Fruit fly (Drosophila melanogaster) whole organism, embryonic: ENCODE measurements around the gene CG4025.

Source experiments
- Awh ChIP-seq: fragments of 200-800 bp; sonication (Bioruptor generic); IDR thresholded peaks from 2 replicates; pipeline ENCODE4, ENCODE4 v1.3.6; 2022; ENCODE audit warnings: missing biosample characterization, missing genetic modification characterization
- Blimp-1 ChIP-seq: fragments of 200-800 bp; sonication (Bioruptor generic); optimal IDR thresholded peaks from 3 replicates; lab custom pipeline; 2018; ENCODE audit warnings: missing biosample characterization, missing genetic modification characterization, mild to moderate bottlenecking, moderate library complexity, missing genetic modification reagents
- CG10543 ChIP-seq: fragments of 200-800 bp; sonication (Bioruptor generic); optimal IDR thresholded peaks from 3 replicates; lab custom pipeline; 2017; ENCODE audit warnings: missing biosample characterization, mild to moderate bottlenecking, missing genetic modification characterization, moderate library complexity
- CG11093 ChIP-seq: fragments of 200-800 bp; sonication (Bioruptor generic); IDR thresholded peaks from 3 replicates; pipeline ENCODE4 v1.3.6; 2022; ENCODE audit warnings: missing biosample characterization, missing genetic modification characterization
- CG11504 ChIP-seq: fragments of 200-800 bp; sonication (Bioruptor generic); optimal IDR thresholded peaks from 3 replicates; lab custom pipeline; 2019; ENCODE audit warnings: missing biosample characterization, mild to moderate bottlenecking, missing genetic modification characterization, moderate library complexity
- CG11723 ChIP-seq: fragments of 200-800 bp; sonication (Bioruptor generic); optimal IDR thresholded peaks from 2 replicates; lab custom pipeline; 2017; ENCODE audit warnings: missing biosample characterization, mild to moderate bottlenecking, missing genetic modification characterization
- CG13424 ChIP-seq: fragments of 200-800 bp; sonication (Bioruptor generic); optimal IDR thresholded peaks from 2 replicates; lab custom pipeline; 2019; ENCODE audit warnings: missing biosample characterization, mild to moderate bottlenecking, missing genetic modification characterization, moderate library complexity
- CG15011 ChIP-seq: fragments of 200-800 bp; sonication (Bioruptor generic); optimal IDR thresholded peaks from 3 replicates; lab custom pipeline; 2018; ENCODE audit warnings: missing biosample characterization, mild to moderate bottlenecking, missing genetic modification characterization
- CG15269 ChIP-seq: fragments of 200-800 bp; sonication (Bioruptor generic); optimal IDR thresholded peaks from 2 replicates; lab custom pipeline; 2018; ENCODE audit warnings: missing biosample characterization, mild to moderate bottlenecking, missing genetic modification characterization, moderate library complexity
- CG2678 ChIP-seq: fragments of 200-800 bp; sonication (Bioruptor generic); optimal IDR thresholded peaks from 3 replicates; lab custom pipeline; 2019; ENCODE audit warnings: missing biosample characterization, mild to moderate bottlenecking, missing genetic modification characterization, moderate library complexity
- CG31441 ChIP-seq: fragments of 200-800 bp; sonication (Bioruptor generic); IDR thresholded peaks from 2 replicates; pipeline ENCODE4 v1.3.6; 2022; ENCODE audit warnings: missing biosample characterization, missing genetic modification characterization
- CG4360 ChIP-seq: fragments of 200-800 bp; sonication (Bioruptor generic); IDR thresholded peaks from 2 replicates; pipeline ENCODE4 v1.3.6; 2022; ENCODE audit warnings: missing biosample characterization, missing genetic modification characterization
- CG7357 ChIP-seq: fragments of 200-800 bp; sonication (Bioruptor generic); IDR thresholded peaks from 3 replicates; pipeline ENCODE4 v1.3.6; 2022; ENCODE audit warnings: missing biosample characterization, missing genetic modification characterization
- CG7963 ChIP-seq: fragments of 200-800 bp; sonication (Bioruptor generic); IDR thresholded peaks from 3 replicates; pipeline ENCODE4 v1.3.6; 2022; ENCODE audit warnings: missing biosample characterization, missing genetic modification characterization; ENCODE audit not compliant: partially characterized antibody
- CG9727 ChIP-seq: fragments of 200-800 bp; sonication (Bioruptor generic); optimal IDR thresholded peaks from 3 replicates; lab custom pipeline; 2017; ENCODE audit warnings: missing biosample characterization, mild to moderate bottlenecking, missing genetic modification characterization
- D19A ChIP-seq: fragments of 200-800 bp; optimal IDR thresholded peaks from 3 replicates; lab custom pipeline; 2019; ENCODE audit warnings: missing biosample characterization, mild to moderate bottlenecking, missing genetic modification characterization, moderate library complexity
- Dek ChIP-seq: fragments of 200-800 bp; sonication (Bioruptor generic); optimal IDR thresholded peaks from 3 replicates; lab custom pipeline; 2019; ENCODE audit warnings: missing biosample characterization, mild to moderate bottlenecking, missing genetic modification characterization, moderate library complexity
- Dp ChIP-seq: fragments of 200-800 bp; sonication (Bioruptor generic); optimal IDR thresholded peaks from 2 replicates; lab custom pipeline; 2018; ENCODE audit warnings: missing biosample characterization, mild to moderate bottlenecking, missing genetic modification characterization, moderate library complexity
- Drgx ChIP-seq: fragments of 200-800 bp; sonication (Bioruptor generic); IDR thresholded peaks from 2 replicates; pipeline ENCODE4 v1.3.6; 2022; ENCODE audit warnings: missing biosample characterization, missing genetic modification characterization
- E2f1 ChIP-seq: fragments of 200-800 bp; sonication (Bioruptor generic); IDR thresholded peaks from 2 replicates; pipeline ENCODE4 v1.3.6; 2022; ENCODE audit warnings: missing biosample characterization, missing genetic modification characterization
- H15 ChIP-seq: fragments of 200-800 bp; sonication (Bioruptor generic); IDR thresholded peaks from 3 replicates; pipeline ENCODE4 v1.3.6; 2022; ENCODE audit warnings: missing biosample characterization, missing genetic modification characterization
- HLH54F ChIP-seq: fragments of 200-800 bp; sonication (Bioruptor generic); optimal IDR thresholded peaks from 3 replicates; lab custom pipeline; 2016; ENCODE audit warnings: missing biosample characterization, missing genetic modification characterization
- Hand ChIP-seq: fragments of 200-800 bp; sonication (Bioruptor generic); optimal IDR thresholded peaks from 2 replicates; lab custom pipeline; 2017; ENCODE audit warnings: mild to moderate bottlenecking, missing biosample characterization, missing genetic modification reagents, missing genetic modification characterization
- Hr39 ChIP-seq: fragments of >200 bp; optimal IDR thresholded peaks from 2 replicates; lab custom pipeline; 2017
- Hr51 ChIP-seq, 2 experiments: fragments of 200-800 bp; sonication (Bioruptor generic); optimal IDR thresholded peaks; 2 replicates in 1 of 2; 3 replicates in 1 of 2; lab custom pipeline; 2016 to 2018; ENCODE audit warnings: missing biosample characterization in 2 of 2, missing genetic modification characterization in 2 of 2, mild to moderate bottlenecking in 1 of 2, moderate library complexity in 1 of 2
- Hr78 ChIP-seq, 2 experiments: fragments of 200-800 bp in 1 of 2; fragments of >200 bp in 1 of 2; sonication (Bioruptor generic) in 1 of 2; optimal IDR thresholded peaks; 2 replicates each; lab custom pipeline; 2017 to 2019; ENCODE audit warnings: missing biosample characterization in 2 of 2, missing genetic modification characterization in 2 of 2, mild to moderate bottlenecking in 1 of 2, moderate library complexity in 1 of 2
- Six4 ChIP-seq: fragments of 200-800 bp; sonication (Bioruptor generic); optimal IDR thresholded peaks from 2 replicates; lab custom pipeline; 2016; ENCODE audit warnings: missing biosample characterization, missing genetic modification characterization
- Trl ChIP-seq, 3 experiments: fragments of >200 bp in 2 of 3; fragments of 200-800 bp in 1 of 3; sonication (Bioruptor generic) in 1 of 3; optimal IDR thresholded peaks; 2 replicates in 1 of 3; 3 replicates in 2 of 3; lab custom pipeline; 2016 to 2017; ENCODE audit warnings: missing biosample characterization in 1 of 3, missing genetic modification characterization in 1 of 3
- bab2 ChIP-seq: fragments of 200-800 bp; sonication (Bioruptor generic); optimal IDR thresholded peaks from 2 replicates; lab custom pipeline; 2016; ENCODE audit warnings: missing biosample characterization, missing genetic modification characterization
- bcd ChIP-seq: fragments of 200-800 bp; sonication (Bioruptor generic); optimal IDR thresholded peaks from 2 replicates; lab custom pipeline; 2017; ENCODE audit warnings: missing biosample characterization, mild to moderate bottlenecking, missing genetic modification characterization
- cas ChIP-seq: fragments of 200-800 bp; sonication (Bioruptor generic); IDR thresholded peaks from 2 replicates; pipeline ENCODE4 v1.3.6; 2022; ENCODE audit warnings: missing biosample characterization, missing genetic modification characterization
- chif ChIP-seq, 2 experiments: fragments of 200-800 bp; sonication (Bioruptor generic); optimal IDR thresholded peaks; 3 replicates each; lab custom pipeline; 2016; ENCODE audit warnings: missing biosample characterization in 2 of 2, missing genetic modification characterization in 2 of 2
- her ChIP-seq: fragments of 200-800 bp; sonication (Bioruptor generic); optimal IDR thresholded peaks from 2 replicates; lab custom pipeline; 2016; ENCODE audit warnings: missing biosample characterization, missing genetic modification characterization
- jing ChIP-seq: fragments of 200-800 bp; sonication (Bioruptor generic); optimal IDR thresholded peaks from 2 replicates; lab custom pipeline; 2018; ENCODE audit warnings: missing biosample characterization, mild to moderate bottlenecking, missing genetic modification characterization
- jumu ChIP-seq: fragments of 200-800 bp; sonication (Bioruptor generic); optimal IDR thresholded peaks from 3 replicates; lab custom pipeline; 2016; ENCODE audit warnings: missing biosample characterization, missing genetic modification characterization
- kay ChIP-seq: fragments of 200-800 bp; sonication (Bioruptor generic); optimal IDR thresholded peaks from 2 replicates; lab custom pipeline; 2016; ENCODE audit warnings: missing biosample characterization, missing genetic modification characterization
- knrl ChIP-seq: fragments of 200-800 bp; sonication (Bioruptor generic); IDR thresholded peaks from 3 replicates; pipeline ENCODE4 v1.3.6; 2022; ENCODE audit warnings: missing biosample characterization, missing genetic modification characterization; ENCODE audit not compliant: partially characterized antibody
- lbe ChIP-seq: fragments of 200-800 bp; sonication (Bioruptor generic); optimal IDR thresholded peaks from 2 replicates; lab custom pipeline; 2016; ENCODE audit warnings: missing biosample characterization, mild to moderate bottlenecking, missing genetic modification characterization
- maf-S ChIP-seq: fragments of 200-800 bp; sonication (Bioruptor generic); optimal IDR thresholded peaks from 2 replicates; lab custom pipeline; 2016; ENCODE audit warnings: missing biosample characterization, missing genetic modification characterization
- odd ChIP-seq: fragments of 200-800 bp; sonication (Bioruptor generic); optimal IDR thresholded peaks from 2 replicates; lab custom pipeline; 2017; ENCODE audit warnings: missing biosample characterization, mild to moderate bottlenecking, missing genetic modification characterization
- ranshi ChIP-seq: fragments of 200-800 bp; sonication (Bioruptor generic); IDR thresholded peaks from 2 replicates; pipeline ENCODE4 v1.3.6; 2022; ENCODE audit warnings: missing biosample characterization, missing genetic modification characterization
- salm ChIP-seq: fragments of 200-800 bp; sonication (Bioruptor generic); optimal IDR thresholded peaks from 2 replicates; lab custom pipeline; 2018; ENCODE audit warnings: missing biosample characterization, mild to moderate bottlenecking, missing genetic modification characterization
- schlank ChIP-seq: fragments of 200-800 bp; sonication (Bioruptor generic); optimal IDR thresholded peaks from 2 replicates; lab custom pipeline; 2018; ENCODE audit warnings: missing biosample characterization, mild to moderate bottlenecking, missing genetic modification characterization
- sisA ChIP-seq: fragments of 200-800 bp; sonication (Bioruptor generic); IDR thresholded peaks from 2 replicates; pipeline ENCODE4 v1.3.6; 2022; ENCODE audit warnings: missing biosample characterization, missing genetic modification characterization
- sob ChIP-seq: fragments of 200-800 bp; sonication (Bioruptor generic); IDR thresholded peaks from 2 replicates; pipeline ENCODE4 v1.3.6; 2022; ENCODE audit warnings: missing biosample characterization, missing genetic modification characterization
- trem ChIP-seq: fragments of 200-800 bp; optimal IDR thresholded peaks from 3 replicates; lab custom pipeline; 2019; ENCODE audit warnings: missing biosample characterization, mild to moderate bottlenecking, missing genetic modification characterization, moderate library complexity
- trh ChIP-seq: fragments of 200-800 bp; sonication (Bioruptor generic); optimal IDR thresholded peaks from 2 replicates; lab custom pipeline; 2016; ENCODE audit warnings: missing biosample characterization, missing genetic modification characterization
- usp ChIP-seq: fragments of >200 bp; optimal IDR thresholded peaks from 2 replicates; lab custom pipeline; 2017; ENCODE audit warnings: missing biosample characterization, missing genetic modification characterization
- zen ChIP-seq: fragments of 200-800 bp; sonication (Bioruptor generic); optimal IDR thresholded peaks from 3 replicates; lab custom pipeline; 2018; ENCODE audit warnings: missing biosample characterization, mild to moderate bottlenecking, missing genetic modification characterization, moderate library complexity
- zen2 ChIP-seq: fragments of 200-800 bp; sonication (Bioruptor generic); IDR thresholded peaks from 3 replicates; pipeline ENCODE4 v1.3.6; 2022; ENCODE audit warnings: missing biosample characterization, missing genetic modification characterization; ENCODE audit not compliant: partially characterized antibody

Gene CG4025

dm6 chrX:2050070-2050899 lies 26.5 kb upstream of the CG4025 start, which contains the start of gene moody (continued):
- TF ChIP-seq Dp (GFP tag; lab: Kevin White, UChicago) (peak; percentile 34), zen2 (GFP tag; lab: Robert Waterston, UW) (0 out of 3 replicates have a peak, but pooled peaks have one; percentile 43), maf-S (peak; percentile 97), HLH54F (peak; percentile 98), CG7963 (no peak), ranshi (GFP tag; lab: Robert Waterston, UW) (peak; percentile 98), CG11504 (peak; percentile 93), trem (peak; percentile 58), CG10543 (peak; percentile 99), CG15269 (tag; lab: Kevin White, UChicago) (peak; percentile 97), Blimp-1 (GFP tag; lab: Kevin White, UChicago) (peak; percentile 96), lbe (GFP tag; lab: Kevin White, UChicago) (peak; percentile 86), her (GFP tag; lab: Kevin White, UChicago) (peak; percentile 97), zen (peak; percentile 73), Six4 (GFP tag; lab: Kevin White, UChicago) (peak; percentile 95), D19A (peak; percentile 91), CG15011 (GFP tag; lab: Kevin White, UChicago) (peak; percentile 90), salm (peak; percentile 91), CG31441 (GFP tag; lab: Robert Waterston, UW) (peak; percentile 88), Hr51 (GFP tag; optimal IDR thresholded peaks at IDR 0.05; lab: Kevin White, UChicago) (peak; percentile 92 to 97), sisA (peak; percentile 98), jing (GFP tag; lab: Kevin White, UChicago) (peak; percentile 95), bcd (peak; percentile 97), Hand (peak; percentile 97), Awh (GFP tag; lab: Robert Waterston, UW) (peak; percentile 98), CG13424 (tag; lab: Kevin White, UChicago) (peak; percentile 97), knrl (GFP tag; lab: Robert Waterston, UW) (peak; percentile 32; the same call in 1 of the 3 replicates), E2f1 (peak; percentile 98)

- TF ChIP-seq chif (GFP tag; optimal IDR thresholded peaks at IDR 0.05; lab: Kevin White, UChicago) = no peak
- TF ChIP-seq H15 (GFP tag; lab: Robert Waterston, UW) = no peak
- peak; percentile 57 for TF ChIP-seq odd (GFP tag; lab: Kevin White, UChicago)
- no peak for TF ChIP-seq jumu (GFP tag; lab: Kevin White, UChicago)
- TF ChIP-seq CG7357 (GFP tag; lab: Robert Waterston, UW) = no peak
- TF ChIP-seq sob (GFP tag; lab: Robert Waterston, UW) = 0 out of 2 replicates have a peak, but pooled peaks have one; percentile 34
- peak; percentile 8; the same call in 1 of the 2 replicates for TF ChIP-seq Drgx
- TF ChIP-seq Hr78 (GFP tag; optimal IDR thresholded peaks at IDR 0.05; lab: Kevin White, UChicago) = peak in 1 of 2 experiments; percentile 18
- TF ChIP-seq CG11723 (GFP tag; lab: Kevin White, UChicago) = peak; percentile 18
- TF ChIP-seq CG2678 (tag; lab: Kevin White, UChicago) = peak; percentile 65
- no peak for TF ChIP-seq trh (GFP tag; lab: Kevin White, UChicago)
- no peak for TF ChIP-seq cas (GFP tag; lab: Robert Waterston, UW)
- no peak for TF ChIP-seq CG11093
- peak; percentile 48 for TF ChIP-seq CG9727 (GFP tag; lab: Kevin White, UChicago)
- TF ChIP-seq CG15011 (GFP tag; lab: Kevin White, UChicago) = peak; percentile 35
- TF ChIP-seq CG4360 (GFP tag; lab: Robert Waterston, UW) = no peak
- no peak for TF ChIP-seq usp (GFP tag; lab: Kevin White, UChicago)
- no peak for TF ChIP-seq Trl (optimal IDR thresholded peaks at IDR 0.05; lab: Kevin White, UChicago)
- TF ChIP-seq Trl (GFP tag; optimal IDR thresholded peaks at IDR 0.05; lab: Kevin White, UChicago) = peak; percentile 17
- TF ChIP-seq bab2 (GFP tag; lab: Kevin White, UChicago) = no peak
- peak; percentile 38 for TF ChIP-seq Dek (tag; lab: Kevin White, UChicago)
- TF ChIP-seq kay (GFP tag; lab: Kevin White, UChicago) = no peak
- no peak for TF ChIP-seq Hr39 (lab: Kevin White, UChicago)
- no peak for TF ChIP-seq schlank
These were observed 15.6 kb upstream of the CG4025 start for dm6 chrX:2061119-2061518.
